Worm (Caenorhabditis elegans) whole organism, L4/young adult: ENCODE data around the gene cnnm-2.
A peak's percentile ranks its signal among the peaks of the same experiment; 100 is the strongest.

ENCODE experiments used
- W03F9.2 ChIP-seq: fragments of 150-350 bp; optimal IDR thresholded peaks from 2 replicates; lab custom pipeline; 2014; ENCODE audit warnings: missing biosample characterization, missing genetic modification characterization
- dao-5 ChIP-seq: sonication (generic microtip); optimal IDR thresholded peaks from 2 replicates; lab custom pipeline; 2016; ENCODE audit warnings: missing genotype, missing genetic modification characterization, moderate library complexity, missing compliant biosample characterization
- him-1 ChIP-seq: sonication (generic microtip); optimal IDR thresholded peaks from 2 replicates; lab custom pipeline; 2016; ENCODE audit warnings: missing genotype, missing genetic modification reagents, missing genetic modification characterization, missing compliant biosample characterization

The cnnm-2 gene

ce11 chrX:8835887-8836348 lies 24.0 kb downstream of the cnnm-2 start, which contains the start of gene C28G1.2:
Gene C28G1.2, plus strand, starts transcription at chrX:8836016.
- TF ChIP-seq dao-5 (tag; lab: Kevin White, UChicago) (peak; percentile 92), W03F9.2 (peak; percentile 50), him-1 (tag; lab: Kevin White, UChicago) (peak; percentile 93)

ce11 chrX:8838176-8838575 lies 26.3 kb downstream of the cnnm-2 start:
- TF ChIP-seq dao-5 (tag; lab: Kevin White, UChicago) (peak; percentile 49), him-1 (tag; lab: Kevin White, UChicago) (no peak), W03F9.2 (no peak)

- TF ChIP-seq dao-5 (tag; lab: Kevin White, UChicago) = no peak
- no peak for TF ChIP-seq W03F9.2
- no peak for TF ChIP-seq him-1 (tag; lab: Kevin White, UChicago)
Observed at ce11 chrX:8843988-8844387, 32.1 kb downstream of the cnnm-2 start, which contains the start of gene ubc-23. Gene ubc-23, plus strand, starts transcription at chrX:8844288.

- no peak for TF ChIP-seq him-1 (tag; lab: Kevin White, UChicago)
- no peak for TF ChIP-seq W03F9.2
Observed at ce11 chrX:8846447-8847237, 34.7 kb downstream of the cnnm-2 start, which contains the start of gene C28G1.10. Gene C28G1.10, plus strand, starts transcription at chrX:8847122.

- TF ChIP-seq him-1 (tag; lab: Kevin White, UChicago) (no peak), dao-5 (tag; lab: Kevin White, UChicago) (no peak), W03F9.2 (no peak)
Observed at ce11 chrX:8853524-8853923, 41.6 kb downstream of the cnnm-2 start, which contains the start of gene sprp-4. Gene sprp-4, minus strand, starts transcription at chrX:8853624.

ce11 chrX:8854409-8854808 lies 42.5 kb downstream of the cnnm-2 start:
- TF ChIP-seq W03F9.2 = no peak
- no peak for TF ChIP-seq him-1 (tag; lab: Kevin White, UChicago)
- no peak for TF ChIP-seq dao-5 (tag; lab: Kevin White, UChicago)

ce11 chrX:8857904-8858612 lies 46.2 kb downstream of the cnnm-2 start, which contains the start of gene C06E2.5:
Gene C06E2.5, minus strand, starts transcription at chrX:8857954.
- TF ChIP-seq W03F9.2 = no peak
- TF ChIP-seq him-1 (tag; lab: Kevin White, UChicago) = no peak
- TF ChIP-seq dao-5 (tag; lab: Kevin White, UChicago) = no peak

- TF ChIP-seq him-1 (tag; lab: Kevin White, UChicago) = no peak
- no peak for TF ChIP-seq dao-5 (tag; lab: Kevin White, UChicago)
- TF ChIP-seq W03F9.2 = no peak
Observed at ce11 chrX:8859538-8859937, 47.6 kb downstream of the cnnm-2 start.

- no peak for TF ChIP-seq W03F9.2
- no peak for TF ChIP-seq dao-5 (tag; lab: Kevin White, UChicago)
- no peak for TF ChIP-seq him-1 (tag; lab: Kevin White, UChicago)
Observed at ce11 chrX:8860958-8861357, 49.1 kb downstream of the cnnm-2 start, which contains the start of gene C06E2.9. Gene C06E2.9, plus strand, starts transcription at chrX:8861258.
